Fruit fly (Drosophila melanogaster) S2 (cell line): ENCODE data around the gene CG12640.

Experiments used
- CG8478 ChIP-seq: fragments of >200 bp; optimal IDR thresholded peaks from 2 replicates; lab custom pipeline; 2018
- CTCF ChIP-seq, 2 experiments: fragments of >200 bp; optimal IDR thresholded peaks; 2 replicates each; lab custom pipeline; 2018

The CG12640 gene

DNA sequence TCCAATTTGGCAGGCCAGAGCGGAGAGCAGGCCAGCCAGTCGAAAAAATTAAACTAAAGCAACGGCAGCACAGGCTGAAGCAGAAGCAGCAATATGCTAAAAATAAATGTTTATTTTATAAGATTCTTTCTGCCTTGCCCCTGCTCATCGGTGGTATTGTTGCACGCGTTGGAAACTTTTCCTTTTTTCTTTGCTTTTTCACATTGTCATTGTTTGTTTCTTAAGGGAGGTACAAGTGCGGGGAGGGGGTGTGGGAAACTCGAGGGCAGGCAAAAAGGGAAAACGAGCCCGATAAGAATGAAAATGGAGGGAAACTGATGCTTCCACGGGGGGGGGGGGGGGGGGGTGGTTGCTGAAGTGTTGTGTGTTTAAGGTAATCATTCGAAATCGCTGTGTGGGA lies 33.7 kb downstream of the CG12640 start:
- no peak for TF ChIP-seq CG8478

DNA sequence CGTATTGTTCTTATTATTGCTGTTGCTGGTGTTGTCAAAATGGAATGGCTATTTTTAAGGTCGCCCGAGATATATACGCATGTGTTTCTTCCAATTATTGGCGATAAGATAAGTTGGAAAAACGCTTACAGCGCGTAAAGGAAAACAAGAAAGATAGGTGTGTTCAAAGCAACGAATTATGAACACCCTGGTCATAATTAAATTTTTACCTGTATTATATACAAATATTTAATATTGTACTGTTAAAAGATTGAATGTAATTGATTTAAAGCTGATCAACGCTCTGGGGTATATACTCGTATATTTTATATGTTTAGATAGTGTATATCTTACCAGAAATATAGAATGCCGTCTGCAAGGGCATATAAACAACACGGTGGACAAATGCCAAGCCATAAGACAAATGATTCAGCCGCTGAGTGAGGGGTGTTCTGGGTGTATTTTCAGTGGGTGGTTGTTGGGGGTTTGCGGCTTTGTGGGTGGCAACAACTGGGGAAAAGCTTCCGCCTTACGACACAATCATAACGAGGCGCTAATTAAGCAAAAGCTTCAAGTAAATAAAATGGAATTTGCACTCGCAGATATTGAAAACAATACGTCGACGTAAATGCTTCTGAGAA lies 35.0 kb downstream of the CG12640 start:
- no peak for TF ChIP-seq CG8478
- TF ChIP-seq CTCF (optimal IDR thresholded peaks at IDR 0.05; lab: Kevin White, UChicago), result no peak

DNA sequence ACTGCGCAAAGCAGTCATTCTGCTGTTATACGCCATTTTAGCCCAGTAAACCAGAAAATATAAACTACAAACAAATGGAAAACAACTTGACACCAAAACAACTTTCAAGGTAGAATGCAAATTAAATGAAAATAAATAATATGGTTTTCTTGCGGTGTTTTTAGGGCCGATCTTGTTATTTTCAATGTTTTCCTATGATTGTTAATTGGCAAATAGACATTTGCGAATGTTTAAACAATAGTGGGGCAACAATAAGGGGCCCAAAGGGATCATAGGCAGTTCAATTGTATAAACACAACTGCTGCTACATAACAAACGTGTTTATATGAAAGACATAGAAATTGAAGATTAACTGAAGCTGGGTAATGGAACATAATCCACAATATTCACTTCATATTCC lies 35.8 kb downstream of the CG12640 start:
- no peak for TF ChIP-seq CG8478
- TF ChIP-seq CTCF (optimal IDR thresholded peaks at IDR 0.05; lab: Kevin White, UChicago), result no peak

DNA sequence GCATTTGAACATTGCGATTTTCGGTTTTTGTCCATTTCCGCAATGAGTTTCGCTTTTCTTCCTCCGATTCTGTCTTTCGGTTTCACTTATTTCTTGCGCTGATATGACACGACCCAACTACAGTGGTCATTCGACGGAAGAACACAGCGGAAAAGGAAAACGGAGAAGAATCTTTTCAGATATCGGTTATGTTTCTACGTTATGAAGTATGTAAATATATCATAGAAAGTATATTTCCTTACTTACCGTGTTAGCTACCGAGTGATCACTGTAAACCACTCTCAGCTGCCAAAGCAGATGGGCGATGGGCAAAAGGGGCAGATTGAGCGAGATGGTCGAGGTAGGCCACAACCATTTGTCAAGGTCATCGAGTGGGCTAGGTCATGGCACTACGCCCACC lies 44.9 kb downstream of the CG12640 start:
- no peak for TF ChIP-seq CTCF (optimal IDR thresholded peaks at IDR 0.05; lab: Kevin White, UChicago)
- no peak for TF ChIP-seq CG8478

DNA sequence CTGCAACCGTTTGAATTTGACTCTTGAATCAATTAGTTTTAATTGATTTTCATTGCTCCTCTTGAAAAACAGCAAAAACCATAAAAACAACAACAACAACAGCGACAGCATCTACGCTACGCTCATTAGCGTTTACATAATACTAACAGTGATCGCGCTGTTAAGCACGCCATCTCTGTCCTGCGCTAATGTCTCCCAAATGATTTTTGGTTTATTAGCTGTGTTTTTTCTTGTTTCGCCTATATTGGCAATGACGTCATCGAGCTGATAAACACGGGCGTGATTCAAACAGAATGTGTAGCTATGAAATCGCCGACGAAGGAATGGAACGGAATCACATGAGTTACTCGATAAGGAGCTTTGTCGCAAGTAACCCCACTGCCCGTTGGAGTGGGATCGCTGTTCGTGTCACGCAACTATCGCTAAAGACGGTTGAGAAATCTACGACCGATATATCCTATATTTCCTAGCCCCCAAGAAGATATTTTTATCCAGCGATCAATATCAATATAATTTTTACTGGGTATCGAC lies 45.7 kb downstream of the CG12640 start:
- TF ChIP-seq CG8478 (no peak), CTCF (optimal IDR thresholded peaks at IDR 0.05; lab: Kevin White, UChicago) (no peak)

DNA sequence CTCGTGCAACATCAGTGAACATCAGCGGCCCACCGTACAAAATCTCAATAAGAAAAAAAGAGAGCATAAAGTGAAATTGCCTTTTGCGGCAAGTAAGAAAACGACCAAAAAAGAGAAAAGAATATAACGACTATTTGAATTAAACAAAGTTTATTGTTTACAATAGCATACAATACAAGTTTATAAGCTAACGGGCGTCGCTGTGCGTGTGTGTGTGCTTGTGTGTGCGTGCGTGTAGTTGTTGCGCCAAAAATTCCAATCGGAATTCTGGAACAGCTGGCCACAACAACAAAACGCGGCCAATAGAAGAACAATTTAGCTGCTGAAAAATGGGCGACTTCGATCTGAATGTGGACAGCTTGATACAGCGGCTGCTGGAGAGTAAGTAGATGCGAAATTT lies 46.4 kb downstream of the CG12640 start:
- TF ChIP-seq CTCF (optimal IDR thresholded peaks at IDR 0.05; lab: Kevin White, UChicago) (no peak), CG8478 (no peak)

DNA sequence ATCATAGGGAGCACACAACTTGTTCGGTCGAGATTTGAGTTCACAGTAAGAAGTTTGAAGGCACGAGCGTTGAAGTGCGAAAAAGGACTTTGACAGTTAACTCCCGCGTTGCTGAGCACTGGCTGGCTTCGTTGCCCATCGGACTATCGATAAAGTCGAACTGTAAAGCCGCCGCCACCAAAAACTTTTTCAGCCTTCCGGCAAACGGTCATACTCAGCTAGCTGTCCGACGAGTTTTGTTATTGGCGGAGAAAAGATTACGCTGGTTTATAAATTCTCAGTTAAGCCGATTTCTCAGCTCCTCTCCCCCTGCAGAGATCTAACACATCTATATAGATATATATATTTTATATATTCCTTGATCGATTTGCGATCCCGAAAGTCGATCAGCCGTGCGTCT lies 46.9 kb downstream of the CG12640 start, which contains the start of the genes Psf3 and flw:
Psf3 (minus strand) TSS at position 105 of the 400 bp plus-strand sequence.
flw (plus strand) TSS at position 204 of the 400 bp plus-strand sequence.
- no peak for TF ChIP-seq CTCF (optimal IDR thresholded peaks at IDR 0.05; lab: Kevin White, UChicago)

DNA sequence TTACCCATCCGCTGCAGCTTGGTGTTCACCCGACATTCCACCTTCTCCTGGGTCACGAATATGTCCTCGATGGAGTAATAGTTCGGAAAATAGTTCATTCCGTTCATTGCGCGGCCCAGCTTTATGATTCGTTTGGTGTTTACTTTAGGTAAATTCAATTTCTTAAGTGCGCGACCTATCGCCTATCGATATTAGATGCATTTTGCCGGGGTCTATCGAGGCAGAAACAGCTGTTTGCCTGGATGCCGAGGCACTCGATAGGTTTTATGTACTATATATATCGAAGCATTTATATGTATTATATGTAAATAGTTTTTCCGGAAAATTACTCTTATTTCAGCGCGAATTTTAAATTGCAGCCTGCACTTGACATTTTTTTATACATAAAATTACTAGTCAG lies 47.7 kb downstream of the CG12640 start:
- TF ChIP-seq CG8478 (no peak), CTCF (optimal IDR thresholded peaks at IDR 0.05; lab: Kevin White, UChicago) (no peak)
